Worm (Caenorhabditis elegans): Measurements from ENCODE around the gene Y49E10.16.

Gene Y49E10.16

DNA sequence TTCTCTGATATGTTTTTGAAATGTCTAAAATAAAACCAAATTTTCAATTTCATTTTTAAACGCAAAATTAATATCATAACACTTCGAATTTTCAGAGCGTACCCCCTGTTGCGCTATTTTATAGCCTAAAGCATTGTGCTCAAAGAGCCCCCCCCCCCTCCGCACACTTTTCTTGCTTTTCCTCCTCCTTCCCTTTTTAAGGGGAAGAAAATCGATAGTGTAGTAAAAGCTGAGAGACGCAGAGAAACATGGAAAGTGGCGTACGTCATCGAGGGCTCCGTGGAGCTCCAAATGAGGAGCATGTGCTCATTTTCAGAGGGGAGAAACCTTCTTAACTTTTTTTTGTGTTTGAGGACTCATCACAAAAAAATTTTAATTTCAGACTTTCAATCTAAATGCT lies 42.2 kb downstream of the Y49E10.16 start, which contains the start of gene cccp-1 (continued):
- TF ChIP-seq tbx-2 (tag; optimal IDR thresholded peaks at IDR 0.05) = peak; percentile 8
- TF ChIP-seq pax-3 (tag; optimal IDR thresholded peaks at IDR 0.05) = no peak
